Fruit fly (Drosophila melanogaster): ENCODE results near the gene CG17260.

Gene CG17260

DNA sequence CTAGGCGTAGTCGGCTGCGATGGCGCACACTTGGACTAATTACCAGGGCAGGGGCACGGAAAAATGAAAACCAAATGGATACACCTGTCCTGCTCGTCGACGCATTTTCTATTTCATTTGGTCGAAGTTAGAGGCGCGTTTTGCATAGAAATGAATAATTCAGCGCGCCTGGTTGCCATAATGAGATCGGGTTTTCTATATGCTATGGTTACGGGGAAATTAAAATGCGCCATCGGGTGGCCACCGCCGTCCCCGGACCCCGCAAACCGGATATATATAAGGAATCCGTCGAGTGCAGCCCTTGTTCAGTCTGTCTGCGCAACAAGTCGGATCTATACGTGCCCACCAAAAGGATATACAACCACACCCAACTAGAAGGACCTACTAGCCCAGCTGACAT is 6.6 kb downstream of the CG17260 start, which contains the start of gene FASN2:
Gene FASN2 (plus strand): TSS at position 301 of the 400 bp plus-strand sequence.
- TF ChIP-seq CG8478 (optimal IDR thresholded peaks at IDR 0.05) (no peak), pan (optimal IDR thresholded peaks at IDR 0.05) (no peak), Dll (optimal IDR thresholded peaks at IDR 0.05) (no peak)

DNA sequence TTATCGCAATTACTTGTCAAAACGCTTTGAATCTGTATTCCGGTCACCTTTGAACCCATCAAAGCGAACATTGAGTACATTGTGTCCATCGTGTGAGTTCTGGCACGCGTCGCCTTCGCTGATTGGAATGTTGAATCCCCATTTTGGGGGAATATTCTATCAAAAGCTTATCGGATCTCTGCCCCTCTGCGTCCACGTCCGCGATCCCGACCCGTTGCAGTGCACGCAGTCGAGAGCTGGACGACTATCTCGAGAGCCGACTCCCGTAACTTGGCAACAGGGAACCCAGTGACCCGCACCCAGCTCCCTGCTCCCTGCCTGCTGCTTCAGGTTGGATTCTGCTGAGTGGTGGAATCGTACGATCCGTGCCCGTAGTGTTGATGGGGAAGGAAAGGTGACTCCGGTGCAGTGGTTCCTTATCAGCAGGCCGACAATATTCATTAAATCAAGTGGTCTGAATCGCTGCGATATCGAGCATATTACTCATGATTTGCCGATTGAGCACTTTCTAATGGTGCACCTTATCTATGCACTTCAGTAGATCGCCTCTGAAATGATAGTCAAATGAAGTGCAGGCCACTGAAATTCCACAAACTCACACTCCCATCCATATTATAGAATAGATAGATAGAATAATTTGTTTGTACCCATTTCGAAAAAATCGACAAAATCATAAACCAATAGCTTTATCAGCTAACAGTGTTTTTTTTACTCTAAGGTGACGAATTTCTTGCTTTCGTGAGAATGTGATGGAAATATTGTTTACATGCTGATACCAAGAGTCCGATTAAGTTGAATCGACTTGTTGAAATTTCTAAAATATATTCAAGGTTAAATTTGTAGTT is 7.9 kb downstream of the CG17260 start:
- TF ChIP-seq usp (GFP tag; optimal IDR thresholded peaks at IDR 0.05) (no peak), EcR (GFP tag; optimal IDR thresholded peaks at IDR 0.05) (no peak), Dll (optimal IDR thresholded peaks at IDR 0.05) (no peak), psq (optimal IDR thresholded peaks at IDR 0.05) (no peak), CG8478 (optimal IDR thresholded peaks at IDR 0.05) (no peak), pan (optimal IDR thresholded peaks at IDR 0.05) (no peak)

DNA sequence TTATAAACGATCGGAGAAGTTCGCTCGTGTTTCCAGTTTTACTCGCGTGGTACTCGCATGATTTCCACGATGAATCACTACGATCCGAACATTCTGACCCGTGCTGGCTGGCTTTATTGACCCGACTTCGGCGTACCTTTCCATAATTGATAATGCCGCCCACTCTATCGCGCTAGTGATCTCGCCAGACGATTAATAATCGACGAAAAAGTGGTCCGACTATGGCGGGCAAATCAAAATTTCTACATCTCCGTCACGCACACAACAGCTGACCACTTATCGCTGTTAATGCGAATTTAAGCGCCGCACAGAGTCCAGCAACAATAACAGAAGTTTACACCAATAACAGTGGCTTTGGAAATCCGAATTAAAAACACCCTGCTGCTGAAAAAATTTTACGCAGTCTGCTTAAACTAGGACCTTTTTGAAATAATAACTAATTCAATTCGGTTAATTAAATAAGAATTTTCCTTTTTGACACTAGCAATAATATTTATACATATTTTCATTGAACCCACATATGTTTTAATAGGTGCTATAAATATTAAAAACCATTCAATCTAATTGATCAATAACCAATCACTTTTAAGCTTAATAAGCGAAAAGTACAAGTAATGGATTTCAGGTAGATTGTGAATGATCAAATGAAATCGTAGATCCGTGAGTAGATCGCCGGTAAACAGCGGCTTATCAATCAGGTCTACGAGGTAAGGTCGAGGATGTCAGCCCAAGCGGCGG is 18.8 kb downstream of the CG17260 start:
- no peak for TF ChIP-seq EcR (GFP tag; optimal IDR thresholded peaks at IDR 0.05)
- TF ChIP-seq psq (optimal IDR thresholded peaks at IDR 0.05): no peak
- no peak for TF ChIP-seq usp (GFP tag; optimal IDR thresholded peaks at IDR 0.05)
- no peak for TF ChIP-seq CG8478 (optimal IDR thresholded peaks at IDR 0.05)
- no peak for TF ChIP-seq pan (optimal IDR thresholded peaks at IDR 0.05)
- no peak for TF ChIP-seq Dll (optimal IDR thresholded peaks at IDR 0.05)

DNA sequence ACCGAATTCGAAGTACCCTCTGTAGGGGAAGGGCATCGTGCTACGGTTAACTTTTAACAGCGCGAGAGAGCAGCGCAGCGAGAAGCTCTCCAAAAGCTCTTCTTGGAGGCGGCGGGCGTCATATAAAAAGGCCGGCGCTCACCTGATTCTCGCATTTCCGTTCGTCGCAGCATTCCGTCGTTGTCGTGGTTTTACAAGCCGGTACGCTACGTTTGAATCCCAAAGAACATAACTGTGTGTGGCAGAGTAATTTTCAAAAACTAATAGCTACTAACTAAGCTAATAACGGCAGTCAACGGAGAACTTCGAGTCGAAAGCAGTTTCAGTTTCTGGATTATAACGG is 19.4 kb downstream of the CG17260 start, which contains the start of gene FASN1:
Gene FASN1 (plus strand): TSS at position 151 of the 343 bp plus-strand sequence.
- TF ChIP-seq CG8478 (optimal IDR thresholded peaks at IDR 0.05) (no peak), usp (GFP tag; optimal IDR thresholded peaks at IDR 0.05) (no peak), pan (optimal IDR thresholded peaks at IDR 0.05) (no peak), Dll (optimal IDR thresholded peaks at IDR 0.05) (peak; percentile 22), EcR (GFP tag; optimal IDR thresholded peaks at IDR 0.05) (no peak)

DNA sequence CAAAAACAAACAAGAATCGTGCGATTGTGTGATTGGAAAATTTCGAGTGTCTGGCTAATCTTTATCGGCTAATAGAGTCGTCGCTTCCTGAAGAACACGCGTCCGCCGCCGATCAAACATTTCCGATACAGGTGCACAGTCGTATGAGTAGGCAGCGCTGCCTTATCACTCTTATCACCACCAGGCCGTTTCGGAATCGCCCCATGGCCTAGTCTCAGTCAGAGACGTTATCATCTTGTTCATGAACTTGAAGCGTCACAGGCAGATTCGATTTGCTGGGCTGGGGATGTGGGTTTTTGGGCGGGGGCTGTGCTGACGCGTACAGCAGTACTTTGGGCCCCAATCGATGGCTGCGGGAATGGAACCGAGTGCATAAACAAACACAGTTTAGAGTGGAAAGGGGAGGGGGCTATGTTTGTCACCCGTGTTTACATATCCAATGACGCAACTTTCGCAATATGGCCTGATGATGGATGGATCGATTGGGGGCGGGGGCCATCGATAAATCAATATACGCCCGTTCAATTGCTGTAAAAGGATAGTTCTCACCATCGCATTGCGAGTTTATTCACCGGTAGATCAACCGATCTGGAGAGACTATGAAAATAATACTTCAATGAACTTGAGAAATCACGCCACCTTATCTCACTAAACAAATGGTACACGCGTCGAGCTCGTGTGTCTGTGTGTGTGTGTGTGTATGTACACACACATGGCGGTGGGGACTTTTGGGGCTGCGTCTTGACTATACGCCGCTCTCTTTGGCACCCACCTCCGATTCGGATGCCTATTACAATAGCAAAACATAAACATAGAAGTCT is 21.1 kb downstream of the CG17260 start:
- TF ChIP-seq Dll (optimal IDR thresholded peaks at IDR 0.05): no peak
- TF ChIP-seq pan (optimal IDR thresholded peaks at IDR 0.05): no peak
- TF ChIP-seq CG8478 (optimal IDR thresholded peaks at IDR 0.05): no peak

DNA sequence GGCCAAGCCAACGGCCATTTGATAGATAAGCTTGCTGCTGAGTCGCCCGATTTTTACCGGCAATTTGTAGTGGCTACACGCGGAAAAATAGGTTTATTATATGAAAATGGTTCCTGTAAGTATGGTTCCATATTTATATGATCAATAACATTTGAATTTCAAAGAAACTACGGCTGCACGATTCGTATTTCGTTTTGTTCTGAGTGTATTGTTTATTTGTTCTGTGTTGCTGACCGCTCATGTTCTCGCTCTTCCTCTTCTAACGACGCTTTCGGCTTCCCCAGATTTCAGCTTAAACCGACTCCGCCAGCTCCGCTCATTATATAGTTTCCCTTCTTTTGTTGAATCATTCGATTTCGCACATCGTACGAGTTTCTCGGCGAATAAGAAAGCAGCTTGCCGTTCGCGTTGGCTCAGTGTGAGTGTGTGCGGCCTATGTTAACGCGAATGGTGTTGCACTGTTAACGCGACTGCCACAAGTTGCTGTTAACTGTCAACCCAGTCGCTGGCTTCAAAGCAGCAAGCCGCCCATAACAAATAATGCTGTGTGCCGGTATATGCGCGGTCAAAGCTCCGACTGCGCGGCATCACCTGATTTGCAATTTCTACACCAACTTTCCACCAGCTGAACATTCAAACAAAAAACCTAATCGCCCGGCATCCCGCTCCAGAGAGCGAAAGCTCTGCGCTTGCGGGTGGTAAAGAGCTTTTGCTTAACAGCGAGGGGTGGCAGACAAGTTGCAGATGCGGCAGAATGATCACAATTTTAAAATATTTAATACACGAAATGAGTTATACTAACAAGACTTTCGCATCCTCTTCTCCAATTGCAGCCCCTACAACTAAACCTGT is 22.0 kb downstream of the CG17260 start:
- no peak for TF ChIP-seq psq (optimal IDR thresholded peaks at IDR 0.05)
- TF ChIP-seq usp (GFP tag; optimal IDR thresholded peaks at IDR 0.05): no peak
- TF ChIP-seq Dll (optimal IDR thresholded peaks at IDR 0.05): no peak
- no peak for TF ChIP-seq EcR (GFP tag; optimal IDR thresholded peaks at IDR 0.05)

DNA sequence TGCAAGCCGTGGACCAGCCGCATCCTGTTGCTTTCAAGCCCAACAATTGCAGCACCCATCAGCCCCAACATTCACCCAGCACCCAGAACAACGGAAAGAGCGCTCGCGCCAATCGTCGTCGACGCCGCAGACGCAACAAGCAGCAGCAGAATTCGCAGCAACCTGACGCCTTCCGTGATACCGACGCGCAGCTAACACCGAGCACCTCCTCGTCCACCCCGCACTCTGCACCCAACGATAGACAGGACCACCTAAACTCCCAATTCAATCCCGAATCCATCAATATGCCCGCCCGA is 22.5 kb downstream of the CG17260 start:
- TF ChIP-seq Dll (optimal IDR thresholded peaks at IDR 0.05): no peak
- TF ChIP-seq psq (optimal IDR thresholded peaks at IDR 0.05): no peak
- no peak for TF ChIP-seq pan (optimal IDR thresholded peaks at IDR 0.05)
- no peak for TF ChIP-seq EcR (GFP tag; optimal IDR thresholded peaks at IDR 0.05)
- TF ChIP-seq usp (GFP tag; optimal IDR thresholded peaks at IDR 0.05): no peak
- TF ChIP-seq CG8478 (optimal IDR thresholded peaks at IDR 0.05): no peak

DNA sequence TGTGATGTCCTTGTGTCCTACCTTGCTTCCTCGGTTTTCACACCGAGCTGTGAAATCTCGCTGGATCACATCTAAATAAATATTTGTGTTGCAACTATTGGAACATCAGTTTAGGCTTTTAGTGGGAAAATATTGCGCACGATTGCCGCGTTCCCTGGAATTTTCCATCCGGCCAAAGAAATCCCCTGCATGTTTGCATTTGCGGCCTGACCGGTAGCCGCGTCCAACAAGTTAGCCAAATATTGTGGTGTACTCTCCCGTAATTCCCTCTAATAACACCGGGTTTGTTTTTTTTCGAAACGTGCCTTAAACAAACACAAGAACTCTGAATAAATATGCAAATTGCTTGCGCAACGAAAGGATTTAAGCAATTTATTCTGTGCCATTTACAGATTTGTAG is 41.7 kb downstream of the CG17260 start:
- no peak for TF ChIP-seq CG8478 (optimal IDR thresholded peaks at IDR 0.05)
- TF ChIP-seq pan (optimal IDR thresholded peaks at IDR 0.05): no peak
- no peak for TF ChIP-seq EcR (GFP tag; optimal IDR thresholded peaks at IDR 0.05)
- TF ChIP-seq psq (optimal IDR thresholded peaks at IDR 0.05): no peak
- TF ChIP-seq usp (GFP tag; optimal IDR thresholded peaks at IDR 0.05): no peak
- no peak for TF ChIP-seq Dll (optimal IDR thresholded peaks at IDR 0.05)

DNA sequence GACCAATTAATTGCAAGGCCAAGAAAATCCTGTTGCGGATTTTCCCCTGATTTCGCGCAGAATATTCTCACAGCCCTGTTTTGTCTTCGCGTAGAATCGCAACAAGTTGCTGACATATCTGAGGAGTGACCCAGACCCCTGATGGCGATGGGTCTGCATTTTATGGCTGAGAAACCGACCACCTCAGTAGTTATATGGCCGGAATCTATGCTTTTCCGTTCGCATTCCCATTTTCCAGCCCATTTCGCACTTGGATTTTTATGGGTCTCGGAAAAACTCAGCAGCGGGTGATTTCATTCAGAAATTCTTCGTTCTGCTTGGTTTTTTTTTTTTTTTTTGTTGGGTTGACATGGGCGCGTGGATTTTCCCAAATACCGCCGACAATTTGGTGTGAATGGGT is 45.9 kb downstream of the CG17260 start:
- TF ChIP-seq psq (optimal IDR thresholded peaks at IDR 0.05): no peak
- no peak for TF ChIP-seq EcR (GFP tag; optimal IDR thresholded peaks at IDR 0.05)
- TF ChIP-seq CG8478 (optimal IDR thresholded peaks at IDR 0.05): no peak
- TF ChIP-seq pan (optimal IDR thresholded peaks at IDR 0.05): no peak
- no peak for TF ChIP-seq Dll (optimal IDR thresholded peaks at IDR 0.05)
- TF ChIP-seq usp (GFP tag; optimal IDR thresholded peaks at IDR 0.05): no peak

DNA sequence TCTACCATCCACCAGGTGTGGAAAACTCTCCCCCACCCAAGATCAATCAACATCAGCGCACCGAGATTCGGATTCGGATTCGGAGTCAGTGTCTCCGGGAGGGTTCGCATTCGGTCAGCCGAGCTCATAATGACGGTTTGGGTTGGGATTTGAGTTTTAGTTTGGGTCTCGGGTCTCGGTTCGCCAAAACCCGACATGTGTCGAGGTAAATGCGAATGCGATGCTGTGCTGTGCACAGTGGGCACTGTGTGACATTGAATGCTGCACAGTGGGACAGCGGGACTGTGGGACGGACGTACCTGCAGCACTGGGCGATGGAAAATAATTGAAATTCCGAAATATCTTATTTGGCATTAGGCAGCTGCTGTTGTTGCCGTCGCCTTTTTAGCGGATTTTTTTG is 46.5 kb downstream of the CG17260 start:
- TF ChIP-seq pan (optimal IDR thresholded peaks at IDR 0.05) (no peak), usp (GFP tag; optimal IDR thresholded peaks at IDR 0.05) (no peak), EcR (GFP tag; optimal IDR thresholded peaks at IDR 0.05) (no peak), CG8478 (optimal IDR thresholded peaks at IDR 0.05) (no peak), psq (optimal IDR thresholded peaks at IDR 0.05) (no peak), Dll (optimal IDR thresholded peaks at IDR 0.05) (no peak)

DNA sequence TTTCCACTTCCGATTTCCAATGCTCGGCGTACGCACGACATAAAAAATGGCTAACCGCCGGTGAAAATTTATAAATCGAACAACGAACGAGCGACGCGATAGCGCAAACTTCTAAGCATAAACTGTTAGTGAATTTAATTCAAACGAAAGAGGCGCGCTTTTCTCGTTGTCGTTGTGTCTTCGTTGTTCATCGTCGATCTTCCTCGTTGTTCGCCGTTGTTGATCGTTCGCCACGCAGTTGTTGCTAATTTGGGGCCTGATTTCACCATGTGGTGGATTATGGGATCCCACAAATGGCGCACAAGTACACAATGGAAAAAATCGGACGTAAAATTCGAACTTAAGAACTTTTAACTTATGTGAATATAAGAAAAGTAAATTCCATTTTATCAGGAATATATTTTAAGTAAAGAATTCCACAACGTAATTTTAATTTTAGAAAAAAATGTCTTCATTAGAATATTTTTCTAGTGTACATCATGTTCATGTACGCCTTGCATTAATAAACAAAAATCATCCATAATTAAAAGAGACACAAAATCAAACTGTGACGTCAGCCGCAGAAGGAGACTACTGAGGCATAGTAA is 49.4 kb downstream of the CG17260 start:
- no peak for TF ChIP-seq CG8478 (optimal IDR thresholded peaks at IDR 0.05)
- TF ChIP-seq usp (GFP tag; optimal IDR thresholded peaks at IDR 0.05): no peak
- no peak for TF ChIP-seq psq (optimal IDR thresholded peaks at IDR 0.05)
- no peak for TF ChIP-seq Dll (optimal IDR thresholded peaks at IDR 0.05)
